Worm (Caenorhabditis elegans) whole organism, L2 larva: ENCODE results near the gene F36D3.5.

Experiments used
- aly-2 ChIP-seq: fragments of 150-350 bp; optimal IDR thresholded peaks from 2 replicates; lab custom pipeline; 2014; ENCODE audit warnings: missing biosample characterization, missing genetic modification characterization
- ama-1 ChIP-seq: fragments of 150-350 bp; optimal IDR thresholded peaks from 2 replicates; lab custom pipeline; 2018; ENCODE audit warnings: inconsistent platforms
- ceh-82 ChIP-seq: fragments of 150-350 bp; optimal IDR thresholded peaks from 2 replicates; lab custom pipeline; 2014; ENCODE audit warnings: missing biosample characterization, missing genetic modification characterization
- dmd-4 ChIP-seq: sonication (generic microtip); optimal IDR thresholded peaks from 2 replicates; lab custom pipeline; 2017; ENCODE audit warnings: missing biosample characterization, missing genetic modification characterization
- mab-5 ChIP-seq: fragments of 150-350 bp; optimal IDR thresholded peaks from 2 replicates; lab custom pipeline; 2014; ENCODE audit warnings: missing biosample characterization, missing genetic modification characterization
- mdl-1 ChIP-seq, 2 experiments: fragments of 150-350 bp in 1 of 2; sonication (generic microtip) in 1 of 2; optimal IDR thresholded peaks; 2 replicates each; lab custom pipeline; 2017; ENCODE audit warnings: missing biosample characterization in 2 of 2, missing genetic modification characterization in 2 of 2
- nhr-11 ChIP-seq: fragments of 150-350 bp; optimal IDR thresholded peaks from 2 replicates; lab custom pipeline; 2014; ENCODE audit warnings: missing biosample characterization, missing genetic modification characterization
- nhr-12 ChIP-seq: fragments of 150-350 bp; optimal IDR thresholded peaks from 2 replicates; lab custom pipeline; 2014; ENCODE audit warnings: missing biosample characterization, missing genetic modification characterization
- nhr-25 ChIP-seq: fragments of 150-350 bp; sonication (generic microtip); optimal IDR thresholded peaks from 3 replicates; lab custom pipeline; 2014; ENCODE audit warnings: missing biosample characterization, missing genetic modification characterization
- sma-3 ChIP-seq: sonication (generic microtip); optimal IDR thresholded peaks from 2 replicates; lab custom pipeline; 2016; ENCODE audit warnings: missing genetic modification reagents, missing genetic modification characterization, missing compliant biosample characterization
- sma-9 ChIP-seq, 2 experiments: fragments of 150-350 bp in 1 of 2; sonication (generic microtip) in 1 of 2; optimal IDR thresholded peaks; 2 replicates each; lab custom pipeline; 2014 to 2016; ENCODE audit warnings: missing genetic modification characterization in 2 of 2, mild to moderate bottlenecking in 1 of 2, missing biosample characterization in 1 of 2, missing compliant biosample characterization in 1 of 2, missing genetic modification reagents in 1 of 2, moderate library complexity in 1 of 2
- snpc-4 ChIP-seq: fragments of 150-350 bp; optimal IDR thresholded peaks from 2 replicates; lab custom pipeline; 2014; ENCODE audit warnings: missing biosample characterization, missing genetic modification characterization
- unc-62 ChIP-seq: fragments of 150-350 bp; optimal IDR thresholded peaks from 2 replicates; lab custom pipeline; 2014; ENCODE audit warnings: missing biosample characterization, missing genetic modification reagents, missing genetic modification characterization
- ztf-11 ChIP-seq: sonication (generic microtip); optimal IDR thresholded peaks from 2 replicates; lab custom pipeline; 2017; ENCODE audit warnings: missing biosample characterization, missing genetic modification characterization

DNA sequence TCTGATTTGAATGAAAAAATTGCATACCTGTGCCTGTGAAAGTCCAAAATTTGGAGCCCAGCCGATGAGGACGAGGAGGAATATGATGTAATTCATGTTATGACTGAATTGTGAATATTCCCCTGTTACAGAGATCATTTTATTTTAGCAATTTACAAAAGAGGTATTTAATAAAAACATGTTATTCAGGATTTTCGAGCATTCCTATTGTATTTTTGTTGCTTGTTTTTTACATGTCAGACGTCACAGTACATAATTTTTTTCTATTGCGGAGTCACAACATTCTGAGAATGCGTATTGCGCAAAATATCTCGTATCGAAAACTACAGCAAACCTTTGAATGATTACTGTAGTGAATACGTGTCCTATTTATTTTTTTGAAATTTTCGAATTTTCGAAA, 11.9 kb downstream of the F36D3.5 start, which contains the start of gene F36D3.14:
- TF ChIP-seq ztf-11 (tag; lab: Kevin White, UChicago) = no peak
- no peak for TF ChIP-seq nhr-25 (tag; lab: Kevin White, UChicago)
- TF ChIP-seq sma-3 = no peak
- TF ChIP-seq nhr-12 (tag; lab: Kevin White, UChicago) = no peak
- TF ChIP-seq aly-2 (tag; lab: Kevin White, UChicago) = no peak
- no peak for TF ChIP-seq snpc-4 (tag; lab: Kevin White, UChicago)
- no peak for TF ChIP-seq dmd-4 (tag; lab: Kevin White, UChicago)
- TF ChIP-seq ama-1 (lab: Kevin White, UChicago) = no peak
- TF ChIP-seq unc-62 (GFP tag; lab: Kevin White, UChicago) = no peak
- no peak for TF ChIP-seq mdl-1 (tag; optimal IDR thresholded peaks at IDR 0.05; lab: Kevin White, UChicago)
- no peak for TF ChIP-seq ceh-82 (tag; lab: Kevin White, UChicago)
- no peak for TF ChIP-seq sma-9 (GFP tag; optimal IDR thresholded peaks at IDR 0.05; lab: Kevin White, UChicago)
- no peak for TF ChIP-seq sma-9 (tag; optimal IDR thresholded peaks at IDR 0.05; lab: Kevin White, UChicago)
- TF ChIP-seq mab-5 (tag; lab: Kevin White, UChicago) = no peak
- no peak for TF ChIP-seq nhr-11 (tag; lab: Kevin White, UChicago)
